Worm (Caenorhabditis elegans) whole organism, L3 larva: Measurements from ENCODE around the gene ugt-13.

ENCODE experiments used
- R02D3.7 ChIP-seq: fragments of 150-350 bp; optimal IDR thresholded peaks from 2 replicates; lab custom pipeline; 2014; ENCODE audit warnings: missing biosample characterization, missing genetic modification characterization
- ZK546.5 ChIP-seq: sonication (generic microtip); optimal IDR thresholded peaks from 2 replicates; lab custom pipeline; 2017; ENCODE audit warnings: missing biosample characterization, missing genetic modification characterization
- aly-2 ChIP-seq: fragments of 150-350 bp; optimal IDR thresholded peaks from 2 replicates; lab custom pipeline; 2014; ENCODE audit warnings: missing biosample characterization, missing genetic modification characterization
- ama-1 ChIP-seq: fragments of 150-350 bp; optimal IDR thresholded peaks from 2 replicates; lab custom pipeline; 2018
- ceh-82 ChIP-seq: fragments of 150-350 bp; optimal IDR thresholded peaks from 2 replicates; lab custom pipeline; 2014; ENCODE audit warnings: missing biosample characterization, missing genetic modification characterization
- ceh-9 ChIP-seq: sonication (generic microtip); optimal IDR thresholded peaks from 2 replicates; lab custom pipeline; 2018; ENCODE audit warnings: missing biosample characterization, missing genetic modification characterization
- egl-27 ChIP-seq: sonication (generic microtip); optimal IDR thresholded peaks from 4 replicates; lab custom pipeline; 2017; ENCODE audit warnings: missing biosample characterization, missing genetic modification reagents, missing genetic modification characterization
- elt-1 ChIP-seq: fragments of 150-350 bp; optimal IDR thresholded peaks from 2 replicates; lab custom pipeline; 2014; ENCODE audit warnings: missing biosample characterization, missing genetic modification characterization
- elt-2 ChIP-seq: sonication (generic microtip); optimal IDR thresholded peaks from 2 replicates; lab custom pipeline; 2016; ENCODE audit warnings: missing genetic modification reagents, mild to moderate bottlenecking, missing genetic modification characterization, missing compliant biosample characterization
- eor-1 ChIP-seq, 2 experiments: fragments of 150-350 bp; optimal IDR thresholded peaks; 2 replicates each; lab custom pipeline; 2014 to 2018; ENCODE audit warnings: missing biosample characterization in 2 of 2, missing genetic modification characterization in 2 of 2
- fkh-10 ChIP-seq: sonication (generic microtip); optimal IDR thresholded peaks from 2 replicates; lab custom pipeline; 2017; ENCODE audit warnings: missing biosample characterization, missing genetic modification reagents, missing genetic modification characterization
- fkh-2 ChIP-seq: fragments of 150-350 bp; optimal IDR thresholded peaks from 2 replicates; lab custom pipeline; 2014; ENCODE audit warnings: missing biosample characterization, missing genetic modification reagents, missing genetic modification characterization
- fos-1 ChIP-seq: fragments of 150-350 bp; optimal IDR thresholded peaks from 2 replicates; lab custom pipeline; 2014; ENCODE audit warnings: missing biosample characterization, missing genetic modification characterization
- hmg-11 ChIP-seq: sonication (generic microtip); optimal IDR thresholded peaks from 2 replicates; lab custom pipeline; 2016; ENCODE audit warnings: missing genetic modification characterization, missing compliant biosample characterization
- jun-1 ChIP-seq: fragments of 150-350 bp; optimal IDR thresholded peaks from 2 replicates; lab custom pipeline; 2014; ENCODE audit warnings: missing biosample characterization, missing genetic modification reagents, missing genetic modification characterization
- lin-15B ChIP-seq: fragments of 150-350 bp; optimal IDR thresholded peaks from 2 replicates; lab custom pipeline; 2014; ENCODE audit warnings: missing biosample characterization, missing genetic modification characterization
- lin-39 ChIP-seq: fragments of 150-350 bp; optimal IDR thresholded peaks from 2 replicates; lab custom pipeline; 2018; ENCODE audit warnings: missing biosample characterization, missing genetic modification reagents, missing genetic modification characterization
- mml-1 ChIP-seq: fragments of 150-350 bp; sonication (generic microtip); optimal IDR thresholded peaks from 3 replicates; lab custom pipeline; 2014; ENCODE audit warnings: missing biosample characterization, missing genetic modification characterization
- nhr-11 ChIP-seq: fragments of 150-350 bp; optimal IDR thresholded peaks from 2 replicates; lab custom pipeline; 2014; ENCODE audit warnings: missing biosample characterization, missing genetic modification characterization
- nhr-12 ChIP-seq: fragments of 150-350 bp; optimal IDR thresholded peaks from 2 replicates; lab custom pipeline; 2014; ENCODE audit warnings: missing biosample characterization, missing genetic modification characterization
- nhr-23 ChIP-seq: fragments of 150-350 bp; optimal IDR thresholded peaks from 2 replicates; lab custom pipeline; 2014; ENCODE audit warnings: missing biosample characterization, missing genetic modification reagents, missing genetic modification characterization
- nhr-237 ChIP-seq: fragments of 150-350 bp; optimal IDR thresholded peaks from 2 replicates; lab custom pipeline; 2014; ENCODE audit warnings: missing biosample characterization, missing genetic modification characterization
- nhr-25 ChIP-seq: sonication (generic microtip); optimal IDR thresholded peaks from 2 replicates; lab custom pipeline; 2017; ENCODE audit warnings: missing biosample characterization, missing genetic modification characterization
- nhr-28 ChIP-seq: fragments of 150-350 bp; optimal IDR thresholded peaks from 2 replicates; lab custom pipeline; 2014; ENCODE audit warnings: missing biosample characterization, missing genetic modification characterization
- nhr-67 ChIP-seq: fragments of 150-350 bp; optimal IDR thresholded peaks from 2 replicates; lab custom pipeline; 2014; ENCODE audit warnings: missing biosample characterization, missing genetic modification characterization
- pha-4 ChIP-seq: fragments of 150-350 bp; optimal IDR thresholded peaks from 2 replicates; lab custom pipeline; 2014; ENCODE audit warnings: missing biosample characterization, missing genetic modification reagents, missing genetic modification characterization
- sea-2 ChIP-seq: fragments of 150-350 bp; sonication (generic microtip); optimal IDR thresholded peaks from 4 replicates; lab custom pipeline; 2014; ENCODE audit warnings: missing biosample characterization, missing genetic modification reagents, missing genetic modification characterization
- snpc-4 ChIP-seq: fragments of 150-350 bp; optimal IDR thresholded peaks from 2 replicates; lab custom pipeline; 2014; ENCODE audit warnings: missing biosample characterization, missing genetic modification characterization
- tbx-2 ChIP-seq: sonication (generic microtip); optimal IDR thresholded peaks from 2 replicates; lab custom pipeline; 2016; ENCODE audit warnings: mild to moderate bottlenecking, missing genetic modification characterization, missing compliant biosample characterization
- unc-39 ChIP-seq: sonication (generic microtip); optimal IDR thresholded peaks from 4 replicates; lab custom pipeline; 2017; ENCODE audit warnings: missing biosample characterization, missing genetic modification characterization
- unc-62 ChIP-seq: fragments of 150-350 bp; sonication (generic microtip); optimal IDR thresholded peaks from 4 replicates; lab custom pipeline; 2014; ENCODE audit warnings: missing biosample characterization, missing genetic modification reagents, missing genetic modification characterization
- zag-1 ChIP-seq: fragments of 150-350 bp; optimal IDR thresholded peaks from 2 replicates; lab custom pipeline; 2014; ENCODE audit warnings: missing biosample characterization, missing genetic modification characterization
- ztf-11 ChIP-seq: fragments of 150-350 bp; optimal IDR thresholded peaks from 2 replicates; lab custom pipeline; 2014; ENCODE audit warnings: missing biosample characterization, missing genetic modification characterization
- ztf-4 ChIP-seq: fragments of 150-350 bp; optimal IDR thresholded peaks from 2 replicates; lab custom pipeline; 2014; ENCODE audit warnings: missing biosample characterization, missing genetic modification characterization

The ugt-13 gene

ce11 chrV:4877587-4877986 is 31.1 kb upstream of the ugt-13 start, which contains the start of gene T19H12.6:
Gene T19H12.6 (minus strand): TSS chrV:4877687.
- no peak for TF ChIP-seq lin-39 (tag; lab: Kevin White, UChicago)
- TF ChIP-seq unc-62: no peak
- no peak for TF ChIP-seq snpc-4 (tag; lab: Kevin White, UChicago)
- TF ChIP-seq nhr-12: no peak
- no peak for TF ChIP-seq elt-2
- no peak for TF ChIP-seq R02D3.7 (tag; lab: Kevin White, UChicago)
- no peak for TF ChIP-seq hmg-11
- no peak for TF ChIP-seq nhr-28
- no peak for TF ChIP-seq nhr-25
- TF ChIP-seq nhr-67 (tag; lab: Kevin White, UChicago): no peak
- TF ChIP-seq ZK546.5 (tag; lab: Kevin White, UChicago): no peak
- TF ChIP-seq fos-1 (tag; lab: Kevin White, UChicago): no peak
- no peak for TF ChIP-seq zag-1 (tag; lab: Kevin White, UChicago)

- no peak for TF ChIP-seq nhr-237 (tag; lab: Kevin White, UChicago)
- no peak for TF ChIP-seq egl-27 (tag; lab: Kevin White, UChicago)
- no peak for TF ChIP-seq sea-2 (GFP tag; lab: Kevin White, UChicago)
- no peak for TF ChIP-seq ztf-4
- TF ChIP-seq jun-1 (tag; lab: Kevin White, UChicago): no peak
- no peak for TF ChIP-seq pha-4 (tag; lab: Kevin White, UChicago)
Observed at ce11 chrV:4879251-4879650, 29.4 kb upstream of the ugt-13 start, which contains the start of gene T19H12.15. Gene T19H12.15 (minus strand): TSS chrV:4879351.

ce11 chrV:4881377-4881776 is 27.3 kb upstream of the ugt-13 start, which contains the start of gene str-32:
Gene str-32 (minus strand): TSS chrV:4881477.
- TF ChIP-seq elt-2 (no peak), jun-1 (tag; lab: Kevin White, UChicago) (no peak), ama-1 (lab: Kevin White, UChicago) (no peak), nhr-67 (tag; lab: Kevin White, UChicago) (no peak), unc-39 (tag; lab: Kevin White, UChicago) (no peak), ceh-82 (no peak), ZK546.5 (tag; lab: Kevin White, UChicago) (no peak), nhr-23 (tag; lab: Kevin White, UChicago) (no peak), snpc-4 (tag; lab: Kevin White, UChicago) (no peak), egl-27 (tag; lab: Kevin White, UChicago) (no peak), fkh-2 (tag; lab: Kevin White, UChicago) (no peak), lin-39 (tag; lab: Kevin White, UChicago) (no peak), eor-1 (tag; optimal IDR thresholded peaks at IDR 0.05; lab: Kevin White, UChicago) (no peak), mml-1 (tag; lab: Kevin White, UChicago) (no peak), fkh-10 (no peak), ceh-9 (tag; lab: Kevin White, UChicago) (no peak)
- TF ChIP-seq, all 47 proteins: peak for 0

- TF ChIP-seq ZK546.5 (tag; lab: Kevin White, UChicago) (no peak), zag-1 (tag; lab: Kevin White, UChicago) (no peak), lin-15B (no peak), aly-2 (tag; lab: Kevin White, UChicago) (no peak)
Observed at ce11 chrV:4884490-4884889, 24.2 kb upstream of the ugt-13 start, which contains the start of gene T19H12.12. Gene T19H12.12 (plus strand): TSS chrV:4884790.

- no peak for TF ChIP-seq ceh-9 (tag; lab: Kevin White, UChicago)
- TF ChIP-seq ama-1 (lab: Kevin White, UChicago): no peak
- no peak for TF ChIP-seq zag-1 (tag; lab: Kevin White, UChicago)
- TF ChIP-seq mml-1 (tag; lab: Kevin White, UChicago): no peak
- TF ChIP-seq nhr-11 (tag; lab: Kevin White, UChicago): no peak
- no peak for TF ChIP-seq fos-1 (tag; lab: Kevin White, UChicago)
- TF ChIP-seq ztf-11 (tag; lab: Kevin White, UChicago): no peak
- no peak for TF ChIP-seq hmg-11
- no peak for TF ChIP-seq ZK546.5 (tag; lab: Kevin White, UChicago)
- TF ChIP-seq tbx-2 (tag; lab: Kevin White, UChicago): no peak
- no peak for TF ChIP-seq elt-1 (tag; lab: Kevin White, UChicago)
- TF ChIP-seq, all 47 proteins: peak for 0
Observed at ce11 chrV:4885372-4885771, 23.3 kb upstream of the ugt-13 start, which contains the start of gene T19H12.3. Gene T19H12.3 (plus strand): TSS chrV:4885672.
